Fruit fly (Drosophila melanogaster) whole organism, prepupa: ENCODE results near the gene ncd.

Experiments
- Blimp-1 ChIP-seq: fragments of 200-800 bp; sonication (Bioruptor generic); optimal IDR thresholded peaks from 3 replicates; lab custom pipeline; 2017; ENCODE audit warnings: missing biosample characterization, missing genetic modification characterization, mild to moderate bottlenecking, moderate library complexity, missing genetic modification reagents
- CG10669 ChIP-seq: fragments of 200-800 bp; sonication (Bioruptor generic); optimal IDR thresholded peaks from 3 replicates; lab custom pipeline; 2018; ENCODE audit warnings: missing biosample characterization, mild to moderate bottlenecking, missing genetic modification characterization, moderate library complexity
- CG11294 ChIP-seq: fragments of 200-800 bp; sonication (Bioruptor generic); IDR thresholded peaks from 2 replicates; pipeline ENCODE4 v1.3.6; 2022; ENCODE audit warnings: missing biosample characterization, missing genetic modification characterization
- CG11762 ChIP-seq: fragments of 200-800 bp; sonication (Bioruptor generic); optimal IDR thresholded peaks from 3 replicates; lab custom pipeline; 2016; ENCODE audit warnings: missing biosample characterization, missing genetic modification characterization; ENCODE audit not compliant: insufficient read depth
- CG11902 ChIP-seq: fragments of 200-800 bp; sonication (Bioruptor generic); optimal IDR thresholded peaks from 3 replicates; lab custom pipeline; 2016; ENCODE audit warnings: missing biosample characterization, missing genetic modification characterization
- CG15336 ChIP-seq: fragments of 200-800 bp; sonication (Bioruptor generic); IDR thresholded peaks from 2 replicates; pipeline ENCODE4 v1.3.6; 2022; ENCODE audit warnings: missing biosample characterization, missing genetic modification characterization
- CG1621 ChIP-seq: fragments of 200-800 bp; sonication (Bioruptor generic); optimal IDR thresholded peaks from 3 replicates; lab custom pipeline; 2018; ENCODE audit warnings: missing biosample characterization, mild to moderate bottlenecking, missing genetic modification characterization
- CG16779 ChIP-seq: fragments of 200-800 bp; sonication (Bioruptor generic); optimal IDR thresholded peaks from 3 replicates; lab custom pipeline; 2017; ENCODE audit warnings: missing biosample characterization, mild to moderate bottlenecking, missing genetic modification characterization
- CG3032 ChIP-seq: fragments of 200-800 bp; optimal IDR thresholded peaks from 2 replicates; lab custom pipeline; 2019; ENCODE audit warnings: missing biosample characterization, mild to moderate bottlenecking, missing genetic modification characterization, moderate library complexity
- CG31627 ChIP-seq: fragments of 200-800 bp; sonication (Bioruptor generic); optimal IDR thresholded peaks from 3 replicates; lab custom pipeline; 2016; ENCODE audit warnings: missing biosample characterization, missing genetic modification characterization
- CG34406 ChIP-seq: fragments of 200-800 bp; sonication (Bioruptor generic); optimal IDR thresholded peaks from 3 replicates; lab custom pipeline; 2016; ENCODE audit warnings: missing biosample characterization, missing genetic modification characterization
- CG4318 ChIP-seq: fragments of 200-800 bp; sonication (Bioruptor generic); optimal IDR thresholded peaks from 3 replicates; lab custom pipeline; 2017; ENCODE audit warnings: missing biosample characterization, mild to moderate bottlenecking, missing genetic modification characterization
- CG6163 ChIP-seq: fragments of 200-800 bp; sonication (Bioruptor generic); IDR thresholded peaks from 3 replicates; pipeline ENCODE4 v1.3.6; 2022; ENCODE audit warnings: missing biosample characterization, missing genetic modification characterization
- CG6276 ChIP-seq: fragments of 200-800 bp; sonication (Bioruptor generic); optimal IDR thresholded peaks from 2 replicates; lab custom pipeline; 2017; ENCODE audit warnings: missing biosample characterization, mild to moderate bottlenecking, missing genetic modification characterization
- CG6792 ChIP-seq: fragments of 200-800 bp; sonication (Bioruptor generic); optimal IDR thresholded peaks from 3 replicates; lab custom pipeline; 2016; ENCODE audit warnings: missing biosample characterization, missing genetic modification characterization
- CG6808 ChIP-seq: fragments of 200-800 bp; sonication (Bioruptor generic); optimal IDR thresholded peaks from 3 replicates; lab custom pipeline; 2017; ENCODE audit warnings: missing biosample characterization, missing genetic modification characterization, mild to moderate bottlenecking, moderate library complexity, missing genetic modification reagents
- CG6854 ChIP-seq: fragments of 200-800 bp; sonication (Bioruptor generic); optimal IDR thresholded peaks from 2 replicates; lab custom pipeline; 2017; ENCODE audit warnings: missing biosample characterization, mild to moderate bottlenecking, missing genetic modification characterization
- CG8119 ChIP-seq: fragments of 200-800 bp; sonication (Bioruptor generic); IDR thresholded peaks from 3 replicates; pipeline ENCODE4 v1.3.6; 2022; ENCODE audit warnings: missing biosample characterization, missing genetic modification characterization
- CG8632 ChIP-seq: fragments of 200-800 bp; sonication (Bioruptor generic); optimal IDR thresholded peaks from 3 replicates; lab custom pipeline; 2016; ENCODE audit warnings: missing biosample characterization, missing genetic modification characterization
- CG9139 ChIP-seq: fragments of 200-800 bp; sonication (Bioruptor generic); optimal IDR thresholded peaks from 3 replicates; lab custom pipeline; 2017; ENCODE audit warnings: missing biosample characterization, mild to moderate bottlenecking, missing genetic modification characterization
- Eip75B ChIP-seq: fragments of 200-800 bp; sonication (Bioruptor generic); optimal IDR thresholded peaks from 3 replicates; lab custom pipeline; 2016; ENCODE audit warnings: missing biosample characterization, missing genetic modification characterization
- Eip78C ChIP-seq: fragments of 200-800 bp; sonication (Bioruptor generic); peaks from one replicate; lab custom pipeline; 2016; ENCODE audit warnings: missing biosample characterization, missing genetic modification characterization
- Ets21C ChIP-seq: fragments of 200-800 bp; sonication (Bioruptor generic); optimal IDR thresholded peaks from 3 replicates; lab custom pipeline; 2016; ENCODE audit warnings: missing biosample characterization, missing genetic modification characterization
- Ets96B ChIP-seq: fragments of 200-800 bp; optimal IDR thresholded peaks from 2 replicates; lab custom pipeline; 2019; ENCODE audit warnings: missing biosample characterization, mild to moderate bottlenecking, missing genetic modification characterization, moderate library complexity
- Gug ChIP-seq: fragments of 200-800 bp; sonication (Bioruptor generic); IDR thresholded peaks from 2 replicates; pipeline ENCODE4 v1.3.6; 2022; ENCODE audit warnings: missing biosample characterization, missing genetic modification characterization
- Hr38 ChIP-seq: sonication (Bioruptor generic); optimal IDR thresholded peaks from 2 replicates; lab custom pipeline; 2016; ENCODE audit warnings: missing biosample characterization, missing genetic modification characterization
- Hr39 ChIP-seq: fragments of 200-800 bp; sonication (Bioruptor generic); optimal IDR thresholded peaks from 2 replicates; lab custom pipeline; 2016; ENCODE audit warnings: missing biosample characterization, missing genetic modification characterization
- Hr4 ChIP-seq: fragments of 200-800 bp; sonication (Bioruptor generic); optimal IDR thresholded peaks from 3 replicates; lab custom pipeline; 2016; ENCODE audit warnings: missing biosample characterization, missing genetic modification characterization
- Lpt ChIP-seq: fragments of 200-800 bp; sonication (Bioruptor generic); optimal IDR thresholded peaks from 3 replicates; lab custom pipeline; 2016; ENCODE audit warnings: missing biosample characterization, missing genetic modification characterization
- OdsH ChIP-seq: fragments of 200-800 bp; sonication (Bioruptor generic); optimal IDR thresholded peaks from 3 replicates; lab custom pipeline; 2016; ENCODE audit warnings: missing biosample characterization, missing genetic modification characterization
- Smox ChIP-seq: fragments of 200-800 bp; sonication (Bioruptor generic); optimal IDR thresholded peaks from 3 replicates; lab custom pipeline; 2016; ENCODE audit warnings: missing biosample characterization, missing genetic modification characterization
- Sox102F ChIP-seq: fragments of 200-800 bp; sonication (Bioruptor generic); optimal IDR thresholded peaks from 2 replicates; lab custom pipeline; 2016; ENCODE audit warnings: missing biosample characterization, mild to moderate bottlenecking, missing genetic modification characterization
- Sox14 ChIP-seq: fragments of 200-800 bp; sonication (Bioruptor generic); optimal IDR thresholded peaks from 3 replicates; lab custom pipeline; 2016; ENCODE audit warnings: missing biosample characterization, missing genetic modification characterization
- achi ChIP-seq: fragments of 200-800 bp; sonication (Bioruptor generic); optimal IDR thresholded peaks from 3 replicates; lab custom pipeline; 2016; ENCODE audit warnings: missing biosample characterization, missing genetic modification characterization
- acj6 ChIP-seq: fragments of 200-800 bp; sonication (Bioruptor generic); optimal IDR thresholded peaks from 3 replicates; lab custom pipeline; 2016; ENCODE audit warnings: missing biosample characterization, missing genetic modification characterization
- cyc ChIP-seq: fragments of 200-800 bp; sonication (Bioruptor generic); optimal IDR thresholded peaks from 3 replicates; lab custom pipeline; 2016; ENCODE audit warnings: missing biosample characterization, missing genetic modification characterization
- esn ChIP-seq: fragments of 200-800 bp; sonication (Bioruptor generic); optimal IDR thresholded peaks from 2 replicates; lab custom pipeline; 2016; ENCODE audit warnings: missing biosample characterization, mild to moderate bottlenecking, missing genetic modification characterization, moderate library complexity
- fd85E ChIP-seq: fragments of 200-800 bp; sonication (Bioruptor generic); optimal IDR thresholded peaks from 3 replicates; lab custom pipeline; 2016; ENCODE audit warnings: missing biosample characterization, missing genetic modification characterization
- fkh ChIP-seq: fragments of 200-800 bp; sonication (Bioruptor generic); optimal IDR thresholded peaks from 3 replicates; lab custom pipeline; 2017; ENCODE audit warnings: missing biosample characterization, mild to moderate bottlenecking, missing genetic modification characterization, moderate library complexity
- net ChIP-seq: fragments of 200-800 bp; sonication (Bioruptor generic); optimal IDR thresholded peaks from 3 replicates; lab custom pipeline; 2016; ENCODE audit warnings: missing biosample characterization, missing genetic modification characterization
- pdm3 ChIP-seq: fragments of 200-800 bp; sonication (Bioruptor generic); optimal IDR thresholded peaks from 3 replicates; lab custom pipeline; 2016; ENCODE audit warnings: missing biosample characterization, missing genetic modification characterization
- salr ChIP-seq, 2 experiments: fragments of 200-800 bp; sonication (Bioruptor generic); optimal IDR thresholded peaks; 3 replicates each; lab custom pipeline; 2016 to 2018; ENCODE audit warnings: missing biosample characterization in 2 of 2, missing genetic modification characterization in 2 of 2, mild to moderate bottlenecking in 1 of 2
- spab ChIP-seq: fragments of 200-800 bp; sonication (Bioruptor generic); optimal IDR thresholded peaks from 2 replicates; lab custom pipeline; 2017; ENCODE audit warnings: missing biosample characterization, mild to moderate bottlenecking, missing genetic modification characterization, missing genetic modification reagents
- svp ChIP-seq: fragments of 200-800 bp; sonication (Bioruptor generic); peaks from one replicate; lab custom pipeline; 2016; ENCODE audit warnings: missing biosample characterization, missing genetic modification characterization
- topi ChIP-seq: fragments of 200-800 bp; sonication (Bioruptor generic); optimal IDR thresholded peaks from 3 replicates; lab custom pipeline; 2016; ENCODE audit warnings: missing biosample characterization, missing genetic modification characterization
- vri ChIP-seq: fragments of 200-800 bp; sonication (Bioruptor generic); optimal IDR thresholded peaks from 3 replicates; lab custom pipeline; 2016; ENCODE audit warnings: missing biosample characterization, mild to moderate bottlenecking, missing genetic modification characterization

The ncd gene

DNA sequence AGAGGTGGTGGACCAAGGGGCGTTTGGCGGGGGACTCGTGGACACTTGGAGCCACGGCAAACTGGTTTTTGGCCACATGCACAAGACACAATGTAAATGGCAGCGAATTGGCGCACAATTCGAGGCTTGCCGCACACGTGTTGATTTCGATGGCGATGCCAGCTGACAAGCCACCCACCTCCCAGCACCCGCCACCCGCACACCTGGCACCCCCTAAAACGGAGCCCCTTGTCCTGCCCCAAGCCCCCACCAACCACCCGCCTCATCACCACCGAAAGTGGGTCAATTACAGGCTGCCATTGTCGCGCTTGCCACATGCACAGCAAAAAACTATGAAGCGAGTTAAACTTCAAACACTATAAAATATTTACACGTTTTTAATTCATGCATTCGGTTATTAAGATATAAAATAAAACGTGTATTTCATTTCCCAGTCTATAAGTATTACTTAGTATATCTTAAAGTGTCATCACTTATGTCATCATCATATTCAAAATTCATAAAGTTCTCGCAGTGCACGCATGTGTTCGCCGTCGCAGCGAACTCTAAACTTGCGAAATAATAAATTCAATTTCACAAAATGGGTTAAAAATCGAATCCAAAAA, 48.7 kb downstream of the ncd start (continued):
- TF ChIP-seq CG10669 (GFP tag; lab: Kevin White, UChicago) (peak; percentile 41), CG6792 (GFP tag; lab: Kevin White, UChicago) (peak; percentile 53), cyc (GFP tag; lab: Kevin White, UChicago) (peak; percentile 39), CG11902 (GFP tag; lab: Kevin White, UChicago) (peak; percentile 34), CG6276 (GFP tag; lab: Kevin White, UChicago) (peak; percentile 71), Sox102F (GFP tag; lab: Kevin White, UChicago) (peak; percentile 36), Smox (GFP tag; lab: Kevin White, UChicago) (peak; percentile 33), Eip78C (GFP tag; lab: Kevin White, UChicago) (peak; percentile 80), CG3032 (tag; lab: Kevin White, UChicago) (peak; percentile 26), achi (GFP tag; lab: Kevin White, UChicago) (peak; percentile 63), CG4318 (GFP tag; lab: Kevin White, UChicago) (peak; percentile 57), CG6163 (GFP tag; lab: Robert Waterston, UW) (peak; percentile 85), CG31627 (GFP tag; lab: Kevin White, UChicago) (peak; percentile 43)

DNA sequence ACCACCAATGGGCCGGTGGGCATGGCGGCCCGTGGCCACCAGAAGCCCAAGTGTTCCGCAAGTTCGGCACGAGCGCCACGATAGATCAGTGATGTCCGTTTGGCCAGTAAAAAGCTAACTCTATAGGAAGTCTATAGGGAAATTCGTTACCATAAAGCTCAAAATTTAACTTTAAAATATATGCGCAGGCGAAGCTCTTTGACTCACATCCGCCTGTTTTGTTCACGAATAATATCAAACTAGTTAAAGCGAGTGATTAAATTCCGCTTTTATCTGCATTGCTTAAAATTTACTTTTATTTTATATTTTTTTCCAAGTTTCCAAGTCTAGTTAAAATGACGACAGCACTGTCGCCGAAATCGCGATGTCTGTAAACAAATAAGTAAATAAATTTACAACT, 49.2 kb downstream of the ncd start:
- TF ChIP-seq Sox14 (GFP tag; lab: Kevin White, UChicago) (peak; percentile 14), CG10669 (GFP tag; lab: Kevin White, UChicago) (peak; percentile 26), pdm3 (peak; percentile 59), Blimp-1 (GFP tag; lab: Kevin White, UChicago) (no peak), CG8119 (peak; percentile 74), esn (GFP tag; lab: Kevin White, UChicago) (peak; percentile 59), Hr39 (GFP tag; lab: Kevin White, UChicago) (peak; percentile 42), CG8632 (GFP tag; lab: Kevin White, UChicago) (no peak), CG15336 (GFP tag; lab: Robert Waterston, UW) (peak; percentile 74), CG6808 (peak; percentile 22), Ets21C (GFP tag; lab: Kevin White, UChicago) (peak; percentile 12), CG11294 (GFP tag; lab: Robert Waterston, UW) (peak; percentile 34; the same call in 1 of the 2 replicates), vri (GFP tag; lab: Kevin White, UChicago) (no peak), salr (GFP tag; optimal IDR thresholded peaks at IDR 0.05; lab: Kevin White, UChicago) (peak in 1 of 2 experiments; percentile 54), fkh (GFP tag; lab: Kevin White, UChicago) (no peak), svp (GFP tag; lab: Kevin White, UChicago) (peak; percentile 75), spab (GFP tag; lab: Kevin White, UChicago) (no peak), CG4318 (GFP tag; lab: Kevin White, UChicago) (peak; percentile 73), CG31627 (GFP tag; lab: Kevin White, UChicago) (peak; percentile 38), Hr38 (GFP tag; lab: Kevin White, UChicago) (no peak), CG6854 (no peak), fd85E (GFP tag; lab: Kevin White, UChicago) (no peak), CG11902 (GFP tag; lab: Kevin White, UChicago) (peak; percentile 35), CG6276 (GFP tag; lab: Kevin White, UChicago) (peak; percentile 45), CG16779 (tag; lab: Kevin White, UChicago) (no peak), achi (GFP tag; lab: Kevin White, UChicago) (peak; percentile 50), CG11762 (no peak), CG3032 (tag; lab: Kevin White, UChicago) (peak; percentile 35), Sox102F (GFP tag; lab: Kevin White, UChicago) (peak; percentile 57), Hr4 (GFP tag; lab: Kevin White, UChicago) (peak; percentile 85), acj6 (GFP tag; lab: Kevin White, UChicago) (peak; percentile 55), Smox (GFP tag; lab: Kevin White, UChicago) (peak; percentile 42), Gug (GFP tag; lab: Robert Waterston, UW) (0 out of 2 replicates have a peak, but pooled peaks have one; percentile 14), cyc (GFP tag; lab: Kevin White, UChicago) (peak; percentile 56), net (no peak), Eip78C (GFP tag; lab: Kevin White, UChicago) (peak; percentile 93), topi (peak; percentile 65), CG1621 (tag; lab: Kevin White, UChicago) (no peak), Ets96B (peak; percentile 40), Lpt (peak; percentile 30), CG34406 (GFP tag; lab: Kevin White, UChicago) (peak; percentile 27), Eip75B (GFP tag; lab: Kevin White, UChicago) (peak; percentile 48), CG6163 (GFP tag; lab: Robert Waterston, UW) (peak; percentile 33; the same call in 1 of the 3 replicates), OdsH (GFP tag; lab: Kevin White, UChicago) (peak; percentile 64), CG9139 (GFP tag; lab: Kevin White, UChicago) (no peak)
